Worm (Caenorhabditis elegans): Measurements from ENCODE around the gene bath-4.

bath-4 gene

DNA sequence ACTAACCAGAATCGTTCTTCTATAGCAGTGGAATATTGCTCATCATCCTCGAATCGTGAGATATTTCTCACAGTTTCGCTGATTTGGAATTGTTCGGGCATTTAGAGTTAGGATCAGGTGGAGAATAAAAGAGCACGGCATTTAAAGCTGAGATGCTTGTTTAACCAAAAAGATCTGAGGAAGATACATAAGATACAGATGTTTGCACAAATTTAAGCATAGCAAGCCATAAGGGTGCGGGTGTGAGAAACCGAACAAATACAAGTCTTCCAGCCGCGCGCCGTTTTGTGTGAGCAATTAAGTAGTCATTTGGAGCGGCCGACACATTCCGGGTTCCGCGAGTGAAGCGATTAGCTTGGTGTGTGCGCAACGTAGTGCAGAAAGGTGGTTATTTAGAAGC lies 31.4 kb downstream of the bath-4 start, which contains the start of gene math-7:
Gene math-7 (minus strand): TSS at position 101 of the 400 bp plus-strand sequence.
- TF ChIP-seq ceh-30 (tag; optimal IDR thresholded peaks at IDR 0.05) (no peak), ahr-1 (tag; optimal IDR thresholded peaks at IDR 0.05) (no peak)

DNA sequence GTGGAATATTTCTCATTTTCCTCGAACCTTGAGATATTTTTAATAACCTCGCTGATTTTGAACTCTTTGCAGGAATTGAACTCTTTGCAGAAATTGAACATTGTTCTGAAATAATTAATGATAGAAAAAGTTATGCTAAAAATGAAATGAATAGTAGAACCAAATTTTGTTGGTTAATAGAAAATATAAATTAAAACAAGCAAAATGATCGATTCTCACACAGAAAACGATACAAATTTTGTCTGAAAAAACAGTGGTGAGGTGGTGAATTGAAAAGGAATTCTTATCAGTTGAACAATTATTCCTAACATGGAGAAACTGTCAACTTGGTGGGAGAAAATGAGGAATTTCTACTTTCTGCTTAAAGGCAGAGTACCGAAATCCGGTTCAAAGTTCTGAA lies 33.1 kb downstream of the bath-4 start, which contains the start of gene math-6:
Gene math-6 (minus strand): TSS at position 101 of the 400 bp plus-strand sequence.
- TF ChIP-seq zip-5 (tag; optimal IDR thresholded peaks at IDR 0.05) (no peak), ceh-18 (tag; optimal IDR thresholded peaks at IDR 0.05) (no peak), npax-4 (tag; optimal IDR thresholded peaks at IDR 0.05) (no peak), ceh-45 (GFP tag; IDR thresholded peaks at IDR 0.05) (no peak), hlh-15 (tag; optimal IDR thresholded peaks at IDR 0.05) (no peak), ttx-3 (tag; optimal IDR thresholded peaks at IDR 0.05) (no peak), dve-1 (tag; optimal IDR thresholded peaks at IDR 0.05) (no peak), unc-42 (tag; optimal IDR thresholded peaks at IDR 0.05) (no peak), rnt-1 (tag; optimal IDR thresholded peaks at IDR 0.05) (no peak), nfya-1 (tag; optimal IDR thresholded peaks at IDR 0.05) (no peak), ama-1 (optimal IDR thresholded peaks at IDR 0.05) (no peak), pha-2 (tag; optimal IDR thresholded peaks at IDR 0.05) (no peak), C08G9.2 (tag; optimal IDR thresholded peaks at IDR 0.05) (no peak), ref-2 (tag; optimal IDR thresholded peaks at IDR 0.05) (no peak), hlh-30 (tag; optimal IDR thresholded peaks at IDR 0.05; ENCODE audit: insufficient read depth) (no peak), pha-4 (tag; optimal IDR thresholded peaks at IDR 0.05) (no peak), unc-86 (tag; optimal IDR thresholded peaks at IDR 0.05) (no peak), ceh-30 (tag; optimal IDR thresholded peaks at IDR 0.05) (no peak), unc-3 (GFP tag; conservative IDR thresholded peaks at IDR 0.05) (no peak), unc-3 (tag; optimal IDR thresholded peaks at IDR 0.05) (no peak), gmeb-2 (tag; optimal IDR thresholded peaks at IDR 0.05) (no peak)

ce11 chrII:1882705-1883104 lies 35.1 kb downstream of the bath-4 start, which contains the start of gene math-5:
math-5 (minus strand) TSS chrII:1882805.
- no peak for TF ChIP-seq sox-4 (tag; optimal IDR thresholded peaks at IDR 0.05)
- no peak for TF ChIP-seq elt-4 (tag; optimal IDR thresholded peaks at IDR 0.05)
- TF ChIP-seq Y22D7AL.16 (tag; optimal IDR thresholded peaks at IDR 0.05) = no peak
- no peak for TF ChIP-seq unc-86 (tag; optimal IDR thresholded peaks at IDR 0.05)
- TF ChIP-seq tbx-7 (tag; optimal IDR thresholded peaks at IDR 0.05) = no peak
- TF ChIP-seq ceh-34 (tag; optimal IDR thresholded peaks at IDR 0.05) = no peak
- no peak for TF ChIP-seq npax-4 (tag; optimal IDR thresholded peaks at IDR 0.05)
- no peak for TF ChIP-seq elt-2 (tag; optimal IDR thresholded peaks at IDR 0.05)
- TF ChIP-seq C08G9.2 (tag; optimal IDR thresholded peaks at IDR 0.05) = no peak
- TF ChIP-seq ceh-48 (tag; optimal IDR thresholded peaks at IDR 0.05) = no peak
- TF ChIP-seq ceh-31 (tag; optimal IDR thresholded peaks at IDR 0.05) = no peak
- no peak for TF ChIP-seq pax-1 (tag; optimal IDR thresholded peaks at IDR 0.05)
- no peak for TF ChIP-seq hlh-15 (tag; optimal IDR thresholded peaks at IDR 0.05)
- TF ChIP-seq hlh-8 (tag; optimal IDR thresholded peaks at IDR 0.05) = no peak
- TF ChIP-seq ahr-1 (tag; optimal IDR thresholded peaks at IDR 0.05) = no peak
- no peak for TF ChIP-seq nhr-232 (tag; optimal IDR thresholded peaks at IDR 0.05)
- TF ChIP-seq ceh-45 (GFP tag; IDR thresholded peaks at IDR 0.05) = no peak
- TF ChIP-seq ceh-19 (GFP tag; optimal IDR thresholded peaks at IDR 0.05) = no peak
- TF ChIP-seq K09A11.1 (tag; optimal IDR thresholded peaks at IDR 0.05; ENCODE audit: insufficient read depth) = no peak
- no peak for TF ChIP-seq ceh-30 (tag; optimal IDR thresholded peaks at IDR 0.05)

- TF ChIP-seq syd-9 (tag; optimal IDR thresholded peaks at IDR 0.05) = no peak
- no peak for TF ChIP-seq K02D7.2 (tag; optimal IDR thresholded peaks at IDR 0.05)
- no peak for TF ChIP-seq ceh-45 (GFP tag; IDR thresholded peaks at IDR 0.05)
- TF ChIP-seq fkh-10 (GFP tag; optimal IDR thresholded peaks at IDR 0.05) = no peak
- TF ChIP-seq npax-4 (tag; optimal IDR thresholded peaks at IDR 0.05) = no peak
- TF ChIP-seq C08G9.2 (tag; optimal IDR thresholded peaks at IDR 0.05) = no peak
- no peak for TF ChIP-seq ceh-9 (tag; optimal IDR thresholded peaks at IDR 0.05)
- TF ChIP-seq elt-2 (tag; optimal IDR thresholded peaks at IDR 0.05) = no peak
- TF ChIP-seq eyg-1 (tag; optimal IDR thresholded peaks at IDR 0.05) = no peak
- TF ChIP-seq tbx-7 (tag; optimal IDR thresholded peaks at IDR 0.05) = no peak
- no peak for TF ChIP-seq hlh-8 (tag; optimal IDR thresholded peaks at IDR 0.05)
- no peak for TF ChIP-seq fax-1 (tag; optimal IDR thresholded peaks at IDR 0.05)
- no peak for TF ChIP-seq lin-11 (tag; optimal IDR thresholded peaks at IDR 0.05)
- TF ChIP-seq ref-2 (tag; optimal IDR thresholded peaks at IDR 0.05) = no peak
- no peak for TF ChIP-seq nfya-1 (tag; optimal IDR thresholded peaks at IDR 0.05)
- TF ChIP-seq C38D4.7 (GFP tag; optimal IDR thresholded peaks at IDR 0.05) = no peak
- no peak for TF ChIP-seq fkh-6 (tag; optimal IDR thresholded peaks at IDR 0.05)
- TF ChIP-seq pqm-1 (tag; optimal IDR thresholded peaks at IDR 0.05) = no peak
These were observed 39.1 kb downstream of the bath-4 start, which contains the start of gene math-16 for ce11 chrII:1878663-1879062. math-16 (minus strand) TSS chrII:1878763.
